Fruit fly (Drosophila melanogaster) whole organism, embryonic: Measurements from ENCODE around the gene Mnn1.

Experiments
- ATbp ChIP-seq: fragments of 200-800 bp; sonication (Bioruptor generic); optimal IDR thresholded peaks from 2 replicates; lab custom pipeline; 2017; ENCODE audit warnings: missing biosample characterization, mild to moderate bottlenecking, missing genetic modification characterization, missing genetic modification reagents
- Ada2b ChIP-seq: fragments of 200-800 bp; sonication (Bioruptor generic); IDR thresholded peaks from 2 replicates; pipeline ENCODE4 v1.3.6; 2022; ENCODE audit warnings: missing biosample characterization, missing genetic modification characterization
- B-H1 ChIP-seq: fragments of 200-800 bp; sonication (Bioruptor generic); IDR thresholded peaks from 3 replicates; pipeline ENCODE4 v1.3.6; 2022; ENCODE audit warnings: missing biosample characterization, missing genetic modification characterization
- Blimp-1 ChIP-seq: fragments of 200-800 bp; sonication (Bioruptor generic); optimal IDR thresholded peaks from 3 replicates; lab custom pipeline; 2018; ENCODE audit warnings: missing biosample characterization, missing genetic modification characterization, mild to moderate bottlenecking, moderate library complexity, missing genetic modification reagents
- CG10321 ChIP-seq: fragments of 200-800 bp; sonication (Bioruptor generic); IDR thresholded peaks from 2 replicates; pipeline ENCODE4 v1.3.6; 2022; ENCODE audit warnings: missing biosample characterization, missing genetic modification characterization
- CG11247 ChIP-seq: fragments of 200-800 bp; sonication (Bioruptor generic); IDR thresholded peaks from 2 replicates; pipeline ENCODE4 v1.3.6; 2022; ENCODE audit warnings: missing biosample characterization, missing genetic modification characterization
- CG12219 ChIP-seq: fragments of 200-800 bp; sonication (Bioruptor generic); optimal IDR thresholded peaks from 3 replicates; lab custom pipeline; 2018; ENCODE audit warnings: missing biosample characterization, mild to moderate bottlenecking, missing genetic modification characterization
- CG1233 ChIP-seq: fragments of 200-800 bp; sonication (Bioruptor generic); optimal IDR thresholded peaks from 4 replicates; lab custom pipeline; 2018; ENCODE audit warnings: missing biosample characterization, mild to moderate bottlenecking, missing genetic modification characterization
- CG33213 ChIP-seq: fragments of 200-800 bp; sonication (Bioruptor generic); optimal IDR thresholded peaks from 3 replicates; lab custom pipeline; 2016; ENCODE audit warnings: missing biosample characterization, missing genetic modification characterization
- CG33557 ChIP-seq: fragments of 200-800 bp; sonication (Bioruptor generic); optimal IDR thresholded peaks from 2 replicates; lab custom pipeline; 2019; ENCODE audit warnings: missing biosample characterization, mild to moderate bottlenecking, missing genetic modification characterization, moderate library complexity
- CG34422 ChIP-seq: fragments of 200-800 bp; sonication (Bioruptor generic); IDR thresholded peaks from 3 replicates; pipeline ENCODE4 v1.3.6; 2022; ENCODE audit warnings: missing biosample characterization, missing genetic modification characterization
- CG3838 ChIP-seq: fragments of 200-800 bp; sonication (Bioruptor generic); optimal IDR thresholded peaks from 3 replicates; lab custom pipeline; 2016; ENCODE audit warnings: missing biosample characterization, missing genetic modification characterization
- CG3847 ChIP-seq: fragments of 200-800 bp; sonication (Bioruptor generic); IDR thresholded peaks from 2 replicates; pipeline ENCODE4 v1.3.6; 2022; ENCODE audit warnings: missing biosample characterization, missing genetic modification characterization
- CG4707 ChIP-seq: fragments of 200-800 bp; sonication (Bioruptor generic); optimal IDR thresholded peaks from 2 replicates; lab custom pipeline; 2018; ENCODE audit warnings: missing biosample characterization, mild to moderate bottlenecking, missing genetic modification characterization, moderate library complexity
- CG6683 ChIP-seq: fragments of 200-800 bp; sonication (Bioruptor generic); optimal IDR thresholded peaks from 2 replicates; lab custom pipeline; 2017; ENCODE audit warnings: missing biosample characterization, mild to moderate bottlenecking, missing genetic modification characterization, missing genetic modification reagents
- CG6791 ChIP-seq: fragments of 200-800 bp; sonication (Bioruptor generic); IDR thresholded peaks from 3 replicates; pipeline ENCODE4 v1.3.6; 2022; ENCODE audit warnings: missing biosample characterization, missing genetic modification characterization; ENCODE audit not compliant: partially characterized antibody
- CG7271 ChIP-seq: fragments of 200-800 bp; sonication (Bioruptor generic); optimal IDR thresholded peaks from 2 replicates; lab custom pipeline; 2018; ENCODE audit warnings: missing biosample characterization, mild to moderate bottlenecking, missing genetic modification characterization, moderate library complexity
- CG8089 ChIP-seq: fragments of 200-800 bp; sonication (Bioruptor generic); optimal IDR thresholded peaks from 3 replicates; lab custom pipeline; 2016; ENCODE audit warnings: missing biosample characterization, missing genetic modification characterization
- CG9215 ChIP-seq: fragments of 200-800 bp; sonication (Bioruptor generic); IDR thresholded peaks from 2 replicates; pipeline ENCODE4 v1.3.6; 2022; ENCODE audit warnings: missing biosample characterization, missing genetic modification characterization
- CG9876 ChIP-seq: fragments of 200-800 bp; sonication (Bioruptor generic); optimal IDR thresholded peaks from 2 replicates; lab custom pipeline; 2016; ENCODE audit warnings: missing biosample characterization, missing genetic modification characterization
- Chrac-16 ChIP-seq: fragments of 200-800 bp; sonication (Bioruptor generic); optimal IDR thresholded peaks from 3 replicates; lab custom pipeline; 2016; ENCODE audit warnings: missing biosample characterization, missing genetic modification characterization
- Doc3 ChIP-seq: fragments of 200-800 bp; sonication (Bioruptor generic); IDR thresholded peaks from 3 replicates; pipeline ENCODE4 v1.3.6; 2022; ENCODE audit warnings: missing biosample characterization, missing genetic modification characterization; ENCODE audit not compliant: partially characterized antibody
- Elba2 ChIP-seq: fragments of 200-800 bp; sonication (Bioruptor generic); optimal IDR thresholded peaks from 3 replicates; lab custom pipeline; 2016; ENCODE audit warnings: missing biosample characterization, missing genetic modification characterization
- Kr ChIP-seq: fragments of 200-800 bp; sonication (Bioruptor generic); optimal IDR thresholded peaks from 2 replicates; lab custom pipeline; 2017; ENCODE audit warnings: missing biosample characterization, mild to moderate bottlenecking, missing genetic modification characterization
- Mes4 ChIP-seq: fragments of 200-800 bp; sonication (Bioruptor generic); optimal IDR thresholded peaks from 2 replicates; lab custom pipeline; 2016; ENCODE audit warnings: missing biosample characterization, missing genetic modification characterization
- Neu2 ChIP-seq: fragments of 200-800 bp; sonication (Bioruptor generic); optimal IDR thresholded peaks from 3 replicates; lab custom pipeline; 2016; ENCODE audit warnings: missing biosample characterization, missing genetic modification characterization, borderline replicate concordance
- Opbp ChIP-seq: fragments of 200-800 bp; sonication (Bioruptor generic); IDR thresholded peaks from 3 replicates; pipeline ENCODE4 v1.3.6; 2022; ENCODE audit warnings: missing biosample characterization, missing genetic modification characterization; ENCODE audit not compliant: partially characterized antibody
- Optix ChIP-seq: fragments of 200-800 bp; sonication (Bioruptor generic); IDR thresholded peaks from 3 replicates; pipeline ENCODE4 v1.3.6; 2022; ENCODE audit warnings: missing biosample characterization, missing genetic modification characterization
- Six4 ChIP-seq: fragments of 200-800 bp; sonication (Bioruptor generic); optimal IDR thresholded peaks from 2 replicates; lab custom pipeline; 2016; ENCODE audit warnings: missing biosample characterization, missing genetic modification characterization
- Sox100B ChIP-seq: fragments of 200-800 bp; sonication (Bioruptor generic); optimal IDR thresholded peaks from 3 replicates; lab custom pipeline; 2018; ENCODE audit warnings: missing biosample characterization, mild to moderate bottlenecking, missing genetic modification characterization
- Sry-δ ChIP-seq: fragments of 200-800 bp; sonication (Bioruptor generic); optimal IDR thresholded peaks from 2 replicates; lab custom pipeline; 2016; ENCODE audit warnings: missing biosample characterization, missing genetic modification characterization
- Vsx1 ChIP-seq: fragments of 200-800 bp; sonication (Bioruptor generic); optimal IDR thresholded peaks from 2 replicates; lab custom pipeline; 2017; ENCODE audit warnings: missing biosample characterization, mild to moderate bottlenecking, missing genetic modification characterization, missing genetic modification reagents
- bcd ChIP-seq: fragments of 200-800 bp; sonication (Bioruptor generic); optimal IDR thresholded peaks from 2 replicates; lab custom pipeline; 2017; ENCODE audit warnings: missing biosample characterization, mild to moderate bottlenecking, missing genetic modification characterization
- caup ChIP-seq: fragments of 200-800 bp; sonication (Bioruptor generic); optimal IDR thresholded peaks from 3 replicates; lab custom pipeline; 2017; ENCODE audit warnings: missing biosample characterization, mild to moderate bottlenecking, missing genetic modification characterization, moderate library complexity; ENCODE audit not compliant: severe bottlenecking
- cg ChIP-seq: fragments of 200-800 bp; sonication (Bioruptor generic); optimal IDR thresholded peaks from 3 replicates; lab custom pipeline; 2019; ENCODE audit warnings: missing biosample characterization, mild to moderate bottlenecking, missing genetic modification characterization, moderate library complexity
- cwo ChIP-seq: fragments of 200-800 bp; sonication (Bioruptor generic); optimal IDR thresholded peaks from 3 replicates; lab custom pipeline; 2017; ENCODE audit warnings: missing biosample characterization, missing genetic modification characterization, mild to moderate bottlenecking, moderate library complexity, missing genetic modification reagents
- emc ChIP-seq: fragments of 200-800 bp; sonication (Bioruptor generic); optimal IDR thresholded peaks from 2 replicates; lab custom pipeline; 2016; ENCODE audit warnings: missing biosample characterization, missing genetic modification characterization
- fd102C ChIP-seq: fragments of 200-800 bp; sonication (Bioruptor generic); optimal IDR thresholded peaks from 2 replicates; lab custom pipeline; 2018; ENCODE audit warnings: missing biosample characterization, mild to moderate bottlenecking, missing genetic modification characterization, moderate library complexity
- fru ChIP-seq: fragments of >200 bp; optimal IDR thresholded peaks from 2 replicates; lab custom pipeline; 2017
- gcm2 ChIP-seq: fragments of 200-800 bp; sonication (Bioruptor generic); optimal IDR thresholded peaks from 2 replicates; lab custom pipeline; 2016; ENCODE audit warnings: missing biosample characterization, missing genetic modification characterization
- gsb-n ChIP-seq: fragments of 200-800 bp; sonication (Bioruptor generic); optimal IDR thresholded peaks from 3 replicates; lab custom pipeline; 2018; ENCODE audit warnings: missing biosample characterization, mild to moderate bottlenecking, missing genetic modification characterization
- lab ChIP-seq: fragments of 200-800 bp; sonication (Bioruptor generic); optimal IDR thresholded peaks from 3 replicates; lab custom pipeline; 2017; ENCODE audit warnings: missing biosample characterization, missing genetic modification characterization, mild to moderate bottlenecking, moderate library complexity, missing genetic modification reagents
- nerfin-2 ChIP-seq: fragments of 200-800 bp; sonication (Bioruptor generic); IDR thresholded peaks from 2 replicates; pipeline ENCODE4 v1.3.6; 2022; ENCODE audit warnings: missing biosample characterization, missing genetic modification characterization; ENCODE audit not compliant: partially characterized antibody
- oc ChIP-seq: fragments of 200-800 bp; sonication (Bioruptor generic); optimal IDR thresholded peaks from 2 replicates; lab custom pipeline; 2018; ENCODE audit warnings: missing biosample characterization, mild to moderate bottlenecking, missing genetic modification characterization, moderate library complexity
- pzg ChIP-seq: fragments of 200-800 bp; sonication (Bioruptor generic); optimal IDR thresholded peaks from 3 replicates; lab custom pipeline; 2018; ENCODE audit warnings: missing biosample characterization, mild to moderate bottlenecking, missing genetic modification characterization, moderate library complexity
- run ChIP-seq: fragments of 200-800 bp; sonication (Bioruptor generic); optimal IDR thresholded peaks from 3 replicates; lab custom pipeline; 2018; ENCODE audit warnings: missing biosample characterization, mild to moderate bottlenecking, missing genetic modification characterization
- sr ChIP-seq: fragments of 200-800 bp; sonication (Bioruptor generic); IDR thresholded peaks from 3 replicates; pipeline ENCODE4 v1.3.6; 2022; ENCODE audit warnings: missing biosample characterization, missing genetic modification characterization
- wor ChIP-seq: fragments of 200-800 bp; sonication (Bioruptor generic); IDR thresholded peaks from 2 replicates; pipeline ENCODE4 v1.3.6; 2022; ENCODE audit warnings: missing biosample characterization, missing genetic modification characterization

The Mnn1 gene

dm6 chr2L:7043039-7043905 is 12.8 kb upstream of the Mnn1 start:
- TF ChIP-seq wor (GFP tag; lab: Robert Waterston, UW) (no peak), CG3847 (GFP tag; lab: Robert Waterston, UW) (no peak), Mes4 (GFP tag; lab: Kevin White, UChicago) (peak; percentile 52), CG9876 (no peak), CG9215 (GFP tag; lab: Robert Waterston, UW) (no peak), CG11247 (GFP tag; lab: Robert Waterston, UW) (0 out of 2 replicates have a peak, but pooled peaks have one; percentile 12), Sry-δ (GFP tag; lab: Kevin White, UChicago) (no peak), CG8089 (peak; percentile 54), Ada2b (no peak), Kr (peak; percentile 66), run (tag; lab: Kevin White, UChicago) (no peak), Chrac-16 (GFP tag; lab: Kevin White, UChicago) (no peak), nerfin-2 (GFP tag; lab: Robert Waterston, UW) (no peak), CG33557 (GFP tag; lab: Kevin White, UChicago) (peak; percentile 87), ATbp (GFP tag; lab: Kevin White, UChicago) (peak; percentile 80), Blimp-1 (GFP tag; lab: Kevin White, UChicago) (peak; percentile 17), B-H1 (GFP tag; lab: Robert Waterston, UW) (peak; percentile 9; the same call in 1 of the 3 replicates), Doc3 (GFP tag; lab: Robert Waterston, UW) (no peak), CG1233 (GFP tag; lab: Kevin White, UChicago) (no peak), CG33213 (GFP tag; lab: Kevin White, UChicago) (no peak), CG7271 (tag; lab: Kevin White, UChicago) (no peak), pzg (GFP tag; lab: Kevin White, UChicago) (no peak), Elba2 (GFP tag; lab: Kevin White, UChicago) (no peak), CG6791 (no peak), Neu2 (GFP tag; lab: Kevin White, UChicago) (no peak), CG10321 (GFP tag; lab: Robert Waterston, UW) (peak; percentile 65; the same call in 1 of the 2 replicates), Sox100B (GFP tag; lab: Kevin White, UChicago) (peak; percentile 33), Six4 (GFP tag; lab: Kevin White, UChicago) (no peak), CG4707 (GFP tag; lab: Kevin White, UChicago) (peak; percentile 59), bcd (GFP tag; lab: Kevin White, UChicago) (no peak), fru (no peak), sr (GFP tag; lab: Robert Waterston, UW) (peak; percentile 46; the same call in 1 of the 3 replicates), CG12219 (GFP tag; lab: Kevin White, UChicago) (peak; percentile 47), Vsx1 (peak; percentile 71), cwo (GFP tag; lab: Kevin White, UChicago) (no peak), caup (GFP tag; lab: Kevin White, UChicago) (no peak), gsb-n (tag; lab: Kevin White, UChicago) (peak; percentile 54), lab (GFP tag; lab: Kevin White, UChicago) (no peak), CG3838 (GFP tag; lab: Kevin White, UChicago) (peak; percentile 76), Opbp (GFP tag; lab: Robert Waterston, UW) (no peak), fd102C (peak; percentile 52), CG34422 (peak; percentile 27; the same call in 1 of the 3 replicates), cg (GFP tag; lab: Kevin White, UChicago) (peak; percentile 35), CG6683 (GFP tag; lab: Kevin White, UChicago) (no peak), gcm2 (GFP tag; lab: Kevin White, UChicago) (no peak), emc (GFP tag; lab: Kevin White, UChicago) (no peak), oc (tag; lab: Kevin White, UChicago) (peak; percentile 49), Optix (GFP tag; lab: Robert Waterston, UW) (0 out of 3 replicates have a peak, but pooled peaks have one; percentile 45)
